Worm (Caenorhabditis elegans): Measurements from ENCODE around the gene har-1.

The har-1 gene

DNA sequence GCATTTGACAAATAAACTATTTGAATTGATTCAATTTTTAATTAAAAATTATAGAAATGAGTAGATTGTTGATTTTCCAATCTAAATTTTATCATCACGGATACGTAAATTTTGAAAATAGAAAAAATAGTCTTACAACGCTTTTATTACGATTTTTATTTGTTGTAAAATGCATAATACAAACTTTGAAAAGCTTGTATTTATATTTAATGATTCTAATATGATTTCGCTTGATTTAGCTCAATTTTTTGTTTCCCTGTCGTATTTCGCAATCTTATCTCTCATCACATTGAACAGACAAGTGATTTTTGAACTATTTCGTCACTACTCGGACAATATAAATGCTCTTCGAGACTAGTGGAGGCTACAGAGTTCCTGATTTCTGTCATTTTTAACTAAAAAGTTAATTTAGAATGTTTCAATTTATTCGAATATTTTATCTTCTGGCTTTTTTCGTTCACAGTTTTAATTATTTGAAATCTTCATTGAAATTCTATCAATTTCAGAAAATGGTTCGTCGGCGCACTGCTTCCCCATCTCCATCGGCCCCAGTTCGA, at the start of gene har-1, which contains the start of gene wht-3:
Gene har-1, plus strand, starts transcription at position 507 of the 557 bp plus-strand sequence.
Gene wht-3, minus strand, starts transcription at position 51 of the 557 bp plus-strand sequence.
- no peak for TF ChIP-seq unc-62 (GFP tag; optimal IDR thresholded peaks at IDR 0.05)

DNA sequence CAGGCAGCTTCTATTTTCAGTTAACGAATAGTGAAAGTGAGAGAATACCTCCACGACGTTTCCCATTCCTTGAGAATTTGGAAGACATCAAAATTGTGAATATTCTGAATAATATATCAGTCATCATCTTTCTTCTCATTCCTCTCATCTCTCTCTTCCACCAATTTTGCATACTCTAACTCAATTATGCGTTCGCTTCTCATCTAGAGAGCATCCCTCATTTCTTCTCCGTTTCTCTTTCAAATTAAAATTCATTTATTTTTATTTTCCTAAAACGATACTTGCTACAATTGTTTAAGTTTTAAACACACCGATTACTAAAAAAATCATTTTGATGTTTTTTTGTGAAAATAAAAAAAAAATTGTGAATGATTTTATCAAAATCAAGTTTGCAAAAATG, 48.7 kb upstream of the har-1 start:
- no peak for TF ChIP-seq unc-62 (GFP tag; optimal IDR thresholded peaks at IDR 0.05)

DNA sequence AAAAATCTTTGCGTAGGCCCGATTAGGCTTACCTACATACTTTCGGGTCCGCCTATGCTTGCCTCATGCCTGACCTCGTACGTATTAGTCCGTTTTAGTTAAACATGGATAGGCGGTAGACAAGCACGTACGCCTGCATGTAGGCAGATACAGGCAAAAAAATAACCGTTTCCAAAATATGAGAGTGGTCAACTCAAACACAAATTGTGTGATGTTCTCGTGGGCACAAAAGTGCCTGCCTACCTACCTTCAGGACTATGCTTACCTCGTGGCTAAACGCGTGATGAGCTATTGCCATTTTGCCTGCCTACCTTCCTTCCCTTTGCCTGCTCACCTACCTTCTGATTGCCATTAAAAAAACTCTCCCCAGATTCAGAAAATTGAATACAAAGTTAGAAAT, 45.2 kb upstream of the har-1 start:
- no peak for TF ChIP-seq unc-62 (GFP tag; optimal IDR thresholded peaks at IDR 0.05)

DNA sequence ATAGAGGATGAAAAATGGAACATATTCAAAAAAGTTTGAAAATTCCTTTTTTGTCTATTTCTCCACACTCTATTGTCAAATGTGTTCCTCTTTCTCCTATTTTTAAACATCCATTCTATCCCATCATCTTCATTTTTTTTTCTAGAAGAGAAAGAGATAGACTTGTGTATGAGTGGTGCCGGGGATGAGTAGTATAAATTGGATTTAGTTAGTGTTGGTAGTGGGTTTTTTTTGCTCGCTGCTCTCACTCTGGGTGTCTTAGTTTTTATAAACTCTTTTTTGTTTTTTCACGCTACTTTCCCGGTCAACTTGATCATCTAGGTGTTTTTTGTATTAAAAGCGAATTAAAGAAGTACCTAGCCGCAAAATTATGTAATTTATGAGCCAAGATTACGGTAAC, 44.6 kb upstream of the har-1 start:
- TF ChIP-seq unc-62 (GFP tag; optimal IDR thresholded peaks at IDR 0.05): no peak

DNA sequence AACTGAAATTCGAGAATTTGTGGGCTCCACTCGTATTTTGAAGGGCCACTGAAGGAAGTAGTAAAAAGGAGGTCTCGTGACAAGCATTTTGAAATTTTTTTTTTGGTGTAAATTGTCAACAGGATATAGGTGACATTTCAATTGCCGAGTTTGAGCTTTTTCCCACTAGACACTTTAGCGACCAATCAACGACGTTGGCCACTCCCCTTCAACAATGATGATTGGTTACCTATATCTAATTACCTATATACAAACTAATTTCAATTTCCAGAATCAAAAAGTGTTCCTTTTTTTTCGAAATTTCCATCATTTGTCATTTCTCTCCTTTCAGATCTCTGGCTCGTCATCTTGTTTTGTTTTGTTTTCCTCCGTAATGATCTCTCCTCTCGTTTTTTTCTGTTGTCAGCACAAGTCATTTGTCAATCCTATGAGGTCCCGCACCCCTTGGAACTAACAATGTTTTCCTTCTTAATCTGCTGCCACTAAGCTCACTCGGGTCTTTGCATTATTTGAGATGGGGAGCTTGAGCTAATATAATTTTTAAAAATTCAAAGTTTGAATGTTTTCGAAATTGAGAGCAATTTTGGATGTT, 43.8 kb upstream of the har-1 start:
- TF ChIP-seq unc-62 (GFP tag; optimal IDR thresholded peaks at IDR 0.05): no peak

DNA sequence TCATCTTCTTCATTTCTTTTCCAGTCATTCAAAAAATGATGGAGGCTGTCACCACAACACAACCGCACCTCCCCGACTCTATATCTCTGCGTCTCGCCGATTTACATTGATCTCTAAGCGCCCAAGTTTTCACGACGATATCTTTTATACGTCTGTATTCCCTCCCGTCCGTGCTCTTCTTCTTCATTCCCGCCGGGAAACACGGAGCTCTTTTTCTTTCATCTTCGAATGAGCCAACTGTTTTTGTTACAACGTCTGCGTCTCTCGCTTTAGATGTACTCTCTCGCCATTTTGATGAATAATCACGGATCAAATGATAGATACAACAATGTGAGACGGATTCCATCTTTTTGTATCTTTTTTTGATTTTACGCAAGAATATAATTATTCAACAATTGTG, 38.3 kb upstream of the har-1 start:
- TF ChIP-seq unc-62 (GFP tag; optimal IDR thresholded peaks at IDR 0.05): no peak

DNA sequence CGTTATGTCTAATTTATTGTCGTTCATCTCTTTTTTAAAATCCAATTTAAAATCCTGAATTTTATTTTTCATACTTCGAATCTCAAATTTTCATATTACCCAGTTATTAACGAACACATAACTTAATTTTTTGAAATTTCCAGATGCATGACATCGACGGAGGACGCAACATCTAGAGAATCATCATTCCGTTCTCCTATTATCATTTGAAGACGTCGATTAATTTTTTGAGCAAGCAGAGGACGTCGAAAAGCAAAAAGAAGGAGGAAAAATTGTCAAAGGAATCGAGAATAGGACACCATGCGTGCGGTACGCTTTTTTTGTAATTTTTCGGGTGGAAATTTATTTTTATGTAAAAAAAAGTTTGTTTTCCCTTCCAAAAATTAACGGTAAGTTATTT, 36.8 kb upstream of the har-1 start, which contains the start of gene unc-103:
Gene unc-103, plus strand, starts transcription at position 301 of the 400 bp plus-strand sequence.
- TF ChIP-seq unc-62 (GFP tag; optimal IDR thresholded peaks at IDR 0.05): no peak

DNA sequence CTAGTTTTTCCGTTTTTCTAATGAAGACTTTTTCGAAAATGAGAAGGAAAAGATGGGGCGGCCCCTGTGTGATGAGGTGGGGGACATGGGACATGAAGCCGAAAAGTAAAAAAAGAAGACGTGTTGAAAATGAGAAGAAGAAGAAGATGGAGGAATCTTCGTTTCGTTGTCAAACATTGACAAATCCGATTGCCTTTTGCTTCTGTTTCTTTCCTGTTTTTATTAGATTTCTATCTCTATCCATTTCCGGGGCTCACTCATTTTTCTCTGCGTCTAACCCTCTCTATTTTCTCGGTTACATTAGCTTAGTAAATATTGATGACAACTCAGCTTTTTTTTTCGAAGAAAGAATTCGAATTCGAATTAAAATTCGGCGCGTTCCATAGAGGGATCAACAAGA, 32.1 kb upstream of the har-1 start:
- no peak for TF ChIP-seq unc-62 (GFP tag; optimal IDR thresholded peaks at IDR 0.05)

DNA sequence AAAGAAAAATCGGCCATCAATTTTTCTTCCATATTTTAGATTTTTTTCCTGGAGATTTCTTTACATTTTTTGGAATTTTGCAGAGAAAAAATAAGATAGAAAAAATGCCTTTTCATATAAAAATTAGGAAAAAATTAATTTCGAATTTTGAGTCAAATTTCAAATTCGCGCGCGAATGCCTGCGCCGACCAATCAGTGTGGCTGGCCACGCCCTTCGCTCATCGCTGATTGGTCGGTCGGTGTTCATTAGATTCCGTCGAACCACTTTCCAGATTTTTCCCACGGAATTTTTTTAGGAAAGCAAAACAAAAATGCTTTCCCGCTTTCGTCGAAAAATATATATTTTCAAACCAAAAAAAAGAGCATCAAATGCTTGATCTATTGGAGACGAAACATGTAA, 31.5 kb upstream of the har-1 start:
- TF ChIP-seq unc-62 (GFP tag; optimal IDR thresholded peaks at IDR 0.05): no peak

DNA sequence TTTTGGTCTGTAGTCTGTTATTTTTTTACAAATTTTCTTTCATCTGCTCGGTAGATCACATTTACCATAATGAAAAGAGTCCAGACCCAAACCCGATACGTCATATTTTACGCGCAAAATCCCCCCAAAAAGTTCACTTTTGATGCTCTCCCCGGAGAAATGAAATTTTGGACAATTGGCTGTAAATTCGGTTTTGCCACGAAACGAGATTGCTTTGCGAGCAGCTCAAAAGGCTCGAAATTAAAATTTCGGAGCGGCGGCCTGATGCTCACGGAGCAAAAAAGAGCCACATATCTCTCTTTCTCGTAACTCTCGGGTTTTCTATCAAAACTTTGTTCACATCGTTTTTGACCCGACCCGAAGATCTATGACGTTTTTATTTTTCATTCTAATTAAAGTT, 28.6 kb upstream of the har-1 start:
- no peak for TF ChIP-seq unc-62 (GFP tag; optimal IDR thresholded peaks at IDR 0.05)

DNA sequence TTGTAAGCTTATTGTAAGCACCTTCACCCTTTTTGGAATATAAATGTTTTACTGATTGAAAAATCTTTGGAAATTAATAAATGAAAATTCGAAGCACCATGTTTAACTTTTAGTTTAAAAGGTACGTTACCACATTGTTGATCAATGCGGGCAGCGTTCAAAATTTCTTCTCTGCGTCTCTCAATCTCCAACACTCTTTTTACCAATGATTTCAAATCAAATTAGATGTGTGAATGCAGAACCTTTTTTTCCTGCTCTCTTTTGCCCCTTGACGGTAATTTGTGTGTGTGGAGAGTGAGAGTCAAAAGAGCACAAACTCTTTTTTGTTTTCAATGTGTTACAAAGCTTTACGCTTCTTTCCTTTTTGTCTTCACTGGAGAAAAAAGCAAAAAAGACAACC, 28.0 kb upstream of the har-1 start:
- TF ChIP-seq unc-62 (GFP tag; optimal IDR thresholded peaks at IDR 0.05): no peak

DNA sequence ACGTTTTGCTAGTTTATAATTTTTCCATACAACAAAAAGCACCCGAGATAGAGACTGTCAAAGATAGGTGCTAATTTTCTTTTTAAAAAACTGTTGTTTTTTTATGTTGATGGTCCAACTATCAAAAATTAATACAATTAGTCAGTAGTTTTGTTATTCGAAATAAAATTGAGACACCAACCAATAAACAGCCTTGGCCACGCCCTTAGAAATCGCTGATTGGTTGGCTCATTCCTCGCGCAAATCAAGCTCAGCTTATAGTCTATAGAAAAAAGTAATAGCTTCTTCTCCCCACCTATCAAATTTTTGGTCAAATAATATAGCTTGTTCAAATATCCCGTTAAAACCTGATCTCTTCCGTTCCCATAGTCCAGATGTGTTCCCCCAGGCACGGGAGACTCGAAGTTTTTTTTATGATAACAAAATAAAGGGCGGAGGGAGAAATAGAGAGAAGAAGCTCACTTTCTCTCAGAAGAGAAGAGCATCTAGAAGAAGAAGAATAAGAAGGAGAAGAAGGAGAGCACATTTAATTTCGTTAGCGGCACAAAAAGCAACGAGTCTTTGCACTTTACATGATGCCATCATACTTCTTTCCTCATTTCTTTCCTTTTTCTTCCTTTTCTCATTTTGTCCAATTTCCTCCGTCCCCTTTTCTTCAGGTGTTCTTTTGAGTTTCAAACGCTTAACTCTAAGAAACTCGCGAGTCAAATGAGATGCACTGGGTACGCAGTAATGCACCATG, 19.9 kb upstream of the har-1 start:
- no peak for TF ChIP-seq unc-62 (GFP tag; optimal IDR thresholded peaks at IDR 0.05)

DNA sequence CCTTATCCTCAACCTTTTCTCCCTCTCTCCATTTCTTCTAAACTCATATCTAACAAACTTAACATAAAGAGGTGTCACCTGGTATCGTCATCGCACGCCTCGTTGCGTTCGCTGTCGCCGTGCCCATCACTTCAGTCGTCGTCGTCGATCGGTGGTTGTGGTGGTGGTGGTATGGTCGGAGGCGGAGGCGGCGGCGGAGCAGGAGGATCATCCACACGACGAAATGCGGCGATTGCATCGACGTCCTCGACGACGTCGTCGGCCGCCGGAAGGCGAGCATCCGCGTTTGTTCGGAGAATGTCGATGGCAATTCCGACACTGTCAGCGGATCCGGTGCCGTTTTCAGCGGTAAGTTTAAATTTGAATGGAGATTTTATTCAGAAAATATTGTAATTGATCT, 17.8 kb upstream of the har-1 start:
- no peak for TF ChIP-seq unc-62 (GFP tag; optimal IDR thresholded peaks at IDR 0.05)

DNA sequence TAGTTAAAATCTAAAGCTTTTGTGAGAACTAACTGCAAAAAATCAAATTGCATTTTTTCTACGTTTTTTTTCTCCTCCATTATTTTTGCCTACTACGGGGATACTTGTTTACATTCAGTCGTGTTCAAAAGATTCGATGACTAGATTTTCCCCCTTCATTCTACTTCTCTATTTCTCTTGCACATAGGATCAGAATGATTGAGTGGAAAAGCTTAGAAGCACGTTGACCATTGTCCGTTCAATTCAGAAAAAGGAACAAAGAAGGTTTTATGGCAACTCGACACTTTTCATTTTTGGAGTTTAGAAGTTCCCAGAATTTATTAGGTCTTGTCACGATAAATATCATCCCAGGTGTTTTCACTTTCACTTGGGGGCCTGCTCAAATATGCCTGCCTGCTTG, 14.7 kb upstream of the har-1 start:
- no peak for TF ChIP-seq unc-62 (GFP tag; optimal IDR thresholded peaks at IDR 0.05)

DNA sequence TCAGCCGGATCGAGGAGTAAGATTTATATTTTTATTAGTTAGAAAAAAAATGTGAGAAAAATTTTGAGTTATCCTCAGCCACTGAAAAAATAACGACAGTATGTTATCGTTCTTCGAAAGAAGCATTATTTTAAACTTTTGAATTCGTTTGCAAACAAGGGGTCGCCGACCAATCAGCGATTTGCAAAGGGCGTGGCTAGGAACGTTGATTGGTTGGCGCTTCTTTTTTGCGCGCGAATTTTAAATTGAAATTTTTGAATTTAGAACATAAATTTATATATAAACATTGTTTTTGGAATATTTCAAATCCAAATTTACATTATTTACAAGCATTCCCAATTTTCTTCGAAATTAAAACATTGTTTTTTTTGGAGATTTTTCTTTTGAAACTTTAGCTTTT, 8.7 kb upstream of the har-1 start:
- no peak for TF ChIP-seq unc-62 (GFP tag; optimal IDR thresholded peaks at IDR 0.05)

DNA sequence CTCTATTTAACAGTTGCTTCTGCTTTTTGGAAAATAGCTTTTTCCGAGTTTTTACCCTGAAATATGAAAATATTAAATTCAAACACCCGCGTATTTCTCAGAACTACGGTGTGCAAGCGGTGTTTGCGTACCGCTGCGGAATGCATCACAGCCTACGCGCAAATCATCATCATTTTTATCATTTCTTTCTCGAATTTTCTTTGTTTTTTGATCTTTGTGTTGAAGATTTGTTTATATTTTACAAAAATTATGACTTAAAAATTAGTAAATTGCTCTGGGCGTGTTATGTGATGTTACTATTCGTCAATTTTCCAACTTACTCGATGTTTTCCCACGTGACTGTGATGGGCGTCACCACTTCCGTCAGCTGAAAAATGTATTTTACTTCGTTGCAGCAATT, 935 bp upstream of the har-1 start:
- no peak for TF ChIP-seq unc-62 (GFP tag; optimal IDR thresholded peaks at IDR 0.05)

DNA sequence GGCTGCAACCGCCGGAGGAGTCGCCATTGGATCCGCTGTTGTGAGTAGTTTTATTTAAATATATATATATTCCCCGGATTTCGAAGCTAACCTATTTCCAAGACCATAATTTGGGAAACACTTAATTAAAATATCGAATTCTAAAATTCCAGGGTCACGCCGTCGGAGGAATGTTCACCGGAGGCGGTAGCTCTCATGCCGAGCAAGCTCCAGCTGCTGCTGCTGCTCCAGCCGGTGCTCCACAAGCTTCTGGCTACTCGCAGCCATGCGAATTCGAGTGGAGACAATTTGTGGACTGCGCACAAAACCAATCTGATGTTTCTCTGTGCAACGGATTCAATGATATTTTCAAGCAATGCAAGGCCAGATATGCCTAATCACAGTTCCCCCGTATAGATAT, 455 bp downstream of the har-1 start:
- no peak for TF ChIP-seq unc-62 (GFP tag; optimal IDR thresholded peaks at IDR 0.05)
